Worm (Caenorhabditis elegans): ENCODE data around the gene apx-1.

The apx-1 gene

ce11 chrV:3204433-3204832, 5.6 kb upstream of the apx-1 start:
- TF ChIP-seq snpc-4 (tag; optimal IDR thresholded peaks at IDR 0.05) (no peak), ztf-11 (tag; optimal IDR thresholded peaks at IDR 0.05) (no peak), ceh-39 (tag; optimal IDR thresholded peaks at IDR 0.05) (no peak), lin-32 (GFP tag; optimal IDR thresholded peaks at IDR 0.05) (no peak), nhr-76 (tag; optimal IDR thresholded peaks at IDR 0.05) (no peak), ces-1 (GFP tag; optimal IDR thresholded peaks at IDR 0.05) (no peak), flh-1 (GFP tag; optimal IDR thresholded peaks at IDR 0.05) (no peak), bed-3 (GFP tag; optimal IDR thresholded peaks at IDR 0.05) (no peak), mls-2 (tag; optimal IDR thresholded peaks at IDR 0.05) (no peak)

- peak; percentile 51 for TF ChIP-seq hlh-1 (tag; optimal IDR thresholded peaks at IDR 0.05)
- TF ChIP-seq pha-4 (tag; optimal IDR thresholded peaks at IDR 0.05): no peak
These were observed 1.1 kb upstream of the apx-1 start for ce11 chrV:3208940-3209339.

- no peak for TF ChIP-seq cnd-1 (tag; optimal IDR thresholded peaks at IDR 0.05)
- TF ChIP-seq flh-1 (GFP tag; optimal IDR thresholded peaks at IDR 0.05): no peak
These were observed 8.6 kb downstream of the apx-1 start for ce11 chrV:3218604-3219003.

ce11 chrV:3227373-3227772, 17.4 kb downstream of the apx-1 start, which contains the start of gene K08D9.2:
K08D9.2 (plus strand) TSS chrV:3227673.
- TF ChIP-seq cnd-1 (tag; optimal IDR thresholded peaks at IDR 0.05): no peak
- TF ChIP-seq snpc-4 (tag; optimal IDR thresholded peaks at IDR 0.05): no peak
- no peak for TF ChIP-seq nhr-28 (tag; optimal IDR thresholded peaks at IDR 0.05)
- no peak for TF ChIP-seq hlh-1 (tag; optimal IDR thresholded peaks at IDR 0.05)
- TF ChIP-seq ham-2 (GFP tag; optimal IDR thresholded peaks at IDR 0.05): no peak
- no peak for TF ChIP-seq unc-120 (tag; optimal IDR thresholded peaks at IDR 0.05; ENCODE audit: poor library complexity, severe bottlenecking)
- no peak for TF ChIP-seq mab-5 (tag; optimal IDR thresholded peaks at IDR 0.05)
- no peak for TF ChIP-seq lin-13 (tag; optimal IDR thresholded peaks at IDR 0.05)
- no peak for TF ChIP-seq nhr-2 (tag; optimal IDR thresholded peaks at IDR 0.05)
- TF ChIP-seq ceh-39 (tag; optimal IDR thresholded peaks at IDR 0.05): no peak
- TF ChIP-seq tbx-8 (GFP tag; optimal IDR thresholded peaks at IDR 0.05): no peak
- no peak for TF ChIP-seq elt-1 (tag; optimal IDR thresholded peaks at IDR 0.05; ENCODE audit: borderline replicate concordance, insufficient read depth)
- TF ChIP-seq ceh-43 (GFP tag; optimal IDR thresholded peaks at IDR 0.05): no peak

- TF ChIP-seq ztf-11 (tag; optimal IDR thresholded peaks at IDR 0.05) (no peak), mls-2 (tag; optimal IDR thresholded peaks at IDR 0.05) (no peak)
These were observed 20.2 kb downstream of the apx-1 start for ce11 chrV:3230150-3230549.

- TF ChIP-seq mep-1 (tag; optimal IDR thresholded peaks at IDR 0.05) (no peak), lin-13 (tag; optimal IDR thresholded peaks at IDR 0.05) (no peak), ceh-83 (GFP tag; optimal IDR thresholded peaks at IDR 0.05) (no peak), nhr-237 (tag; optimal IDR thresholded peaks at IDR 0.05) (no peak), sptf-1 (tag; optimal IDR thresholded peaks at IDR 0.05) (no peak), zip-8 (tag; optimal IDR thresholded peaks at IDR 0.05) (no peak), drap-1 (GFP tag; optimal IDR thresholded peaks at IDR 0.05) (no peak), ham-2 (GFP tag; optimal IDR thresholded peaks at IDR 0.05) (no peak), ceh-39 (tag; optimal IDR thresholded peaks at IDR 0.05) (no peak), blmp-1 (tag; optimal IDR thresholded peaks at IDR 0.05) (no peak), hlh-1 (tag; optimal IDR thresholded peaks at IDR 0.05) (no peak), elt-3 (tag; optimal IDR thresholded peaks at IDR 0.05) (no peak), nhr-12 (tag; optimal IDR thresholded peaks at IDR 0.05) (no peak), elt-1 (tag; optimal IDR thresholded peaks at IDR 0.05; ENCODE audit: borderline replicate concordance, insufficient read depth) (no peak), ces-1 (GFP tag; optimal IDR thresholded peaks at IDR 0.05) (no peak), ztf-11 (tag; optimal IDR thresholded peaks at IDR 0.05) (no peak), mls-2 (tag; optimal IDR thresholded peaks at IDR 0.05) (no peak), nhr-2 (tag; optimal IDR thresholded peaks at IDR 0.05) (no peak)
These were observed 20.6 kb downstream of the apx-1 start, which contains the start of gene K08D9.10 for ce11 chrV:3230597-3230996. K08D9.10 (plus strand) TSS chrV:3230897.

All from whole organism, mixed stage, embryonic.